Worm (Caenorhabditis elegans): ENCODE measurements around the gene lev-9.

Gene lev-9

ce11 chrX:6247013-6247412 lies 44.5 kb downstream of the lev-9 start:
- TF ChIP-seq Y105C5A.15 (GFP tag; IDR thresholded peaks at IDR 0.05): no peak

- TF ChIP-seq mes-2 (tag; optimal IDR thresholded peaks at IDR 0.05; ENCODE audit: poor library complexity, severe bottlenecking) (no peak), ZK337.2 (GFP tag; IDR thresholded peaks at IDR 0.05) (no peak), nhr-237 (tag; optimal IDR thresholded peaks at IDR 0.05) (no peak), nhr-6 (tag; optimal IDR thresholded peaks at IDR 0.05) (peak; percentile 13), lsy-2 (tag; optimal IDR thresholded peaks at IDR 0.05) (peak in 1 of 2 experiments; percentile 12), F26F4.8 (GFP tag; conservative IDR thresholded peaks at IDR 0.05) (no peak), daf-19 (GFP tag; conservative IDR thresholded peaks at IDR 0.05) (no peak), dmd-9 (GFP tag; IDR thresholded peaks at IDR 0.05) (no peak), aly-2 (tag; optimal IDR thresholded peaks at IDR 0.05) (no peak), aha-1 (tag) (peak; percentile 73), F49E8.2 (tag; optimal IDR thresholded peaks at IDR 0.05; ENCODE audit: borderline replicate concordance) (no peak), nhr-28 (tag; optimal IDR thresholded peaks at IDR 0.05) (no peak), skn-1 (tag; optimal IDR thresholded peaks at IDR 0.05) (no peak), ceh-28 (tag; optimal IDR thresholded peaks at IDR 0.05) (no peak), nhr-11 (tag; optimal IDR thresholded peaks at IDR 0.05) (no peak), lin-39 (tag; optimal IDR thresholded peaks at IDR 0.05) (no peak), saeg-2 (GFP tag; IDR thresholded peaks at IDR 0.05) (no peak), daf-16 (GFP tag; optimal IDR thresholded peaks at IDR 0.05) (no peak), daf-16 (tag; optimal IDR thresholded peaks at IDR 0.05) (peak; percentile 2), dve-1 (tag; optimal IDR thresholded peaks at IDR 0.05; ENCODE audit: insufficient read depth) (peak; percentile 41), nhr-10 (tag; optimal IDR thresholded peaks at IDR 0.05) (no peak), nhr-76 (tag; optimal IDR thresholded peaks at IDR 0.05) (no peak), pqm-1 (tag; optimal IDR thresholded peaks at IDR 0.05) (no peak)
Measured at ce11 chrX:6245499-6245898, 46.0 kb downstream of the lev-9 start.

- TF ChIP-seq hlh-30 (tag; optimal IDR thresholded peaks at IDR 0.05; ENCODE audit: insufficient read depth) (peak; percentile 42), lin-38 (GFP tag; IDR thresholded peaks at IDR 0.05) (no peak), dmd-9 (GFP tag; IDR thresholded peaks at IDR 0.05) (no peak), lim-7 (GFP tag; IDR thresholded peaks at IDR 0.05) (no peak), nhr-77 (tag; optimal IDR thresholded peaks at IDR 0.05) (peak; percentile 21), F49E8.2 (tag; optimal IDR thresholded peaks at IDR 0.05; ENCODE audit: borderline replicate concordance) (no peak), snpc-4 (tag; optimal IDR thresholded peaks at IDR 0.05) (no peak), mdl-1 (tag; optimal IDR thresholded peaks at IDR 0.05) (peak in 1 of 2 experiments; percentile 44), daf-16 (GFP tag; optimal IDR thresholded peaks at IDR 0.05) (no peak), daf-16 (tag; optimal IDR thresholded peaks at IDR 0.05) (peak; percentile 54), ceh-20 (GFP tag; IDR thresholded peaks at IDR 0.05) (no peak), aha-1 (tag) (peak; percentile 65), T26A8.4 (GFP tag; IDR thresholded peaks at IDR 0.05) (no peak), nhr-28 (tag; optimal IDR thresholded peaks at IDR 0.05) (peak; percentile 66), mxl-3 (GFP tag; optimal IDR thresholded peaks at IDR 0.05) (no peak), spr-3 (GFP tag; optimal IDR thresholded peaks at IDR 0.05) (no peak), lin-15B (tag; optimal IDR thresholded peaks at IDR 0.05) (no peak), hlh-11 (tag; optimal IDR thresholded peaks at IDR 0.05) (peak; percentile 13), php-3 (GFP tag; IDR thresholded peaks at IDR 0.05) (no peak), lin-29 (GFP tag; IDR thresholded peaks at IDR 0.05) (no peak), F37D6.2 (tag; optimal IDR thresholded peaks at IDR 0.05) (no peak), saeg-2 (GFP tag; IDR thresholded peaks at IDR 0.05) (no peak), lsy-2 (tag; optimal IDR thresholded peaks at IDR 0.05) (no peak), nhr-10 (tag; optimal IDR thresholded peaks at IDR 0.05) (peak; percentile 24), egl-27 (tag; optimal IDR thresholded peaks at IDR 0.05) (no peak), dmd-8 (GFP tag; IDR thresholded peaks at IDR 0.05) (no peak), unc-62 (GFP tag; optimal IDR thresholded peaks at IDR 0.05 in 1 of 2) (no peak), unc-62 (tag; optimal IDR thresholded peaks at IDR 0.05) (no peak), egl-43 (GFP tag; IDR thresholded peaks at IDR 0.05) (no peak), nhr-111 (GFP tag; optimal IDR thresholded peaks at IDR 0.05) (no peak), R02D3.7 (tag; optimal IDR thresholded peaks at IDR 0.05) (no peak), dve-1 (tag; optimal IDR thresholded peaks at IDR 0.05; ENCODE audit: insufficient read depth) (peak; percentile 63), daf-8 (GFP tag; IDR thresholded peaks at IDR 0.05) (no peak), pha-4 (GFP tag; IDR thresholded peaks at IDR 0.05) (no peak), pha-4 (tag; optimal IDR thresholded peaks at IDR 0.05) (no peak)
Measured at ce11 chrX:6240640-6241033, 50.9 kb downstream of the lev-9 start, which contains the start of gene got-2.2. Gene got-2.2 (plus strand): TSS chrX:6240983.
